Fruit fly (Drosophila melanogaster): ENCODE data around the gene jar.

The jar gene

dm6 chr3R:24276104-24277008, 5.3 kb upstream of the jar start, which contains the start of gene Orct (continued):
- peak; percentile 88 for TF ChIP-seq CG7556 (GFP tag; optimal IDR thresholded peaks at IDR 0.05)
- no peak for TF ChIP-seq Awh (GFP tag; IDR thresholded peaks at IDR 0.05)
- TF ChIP-seq sisA (GFP tag; IDR thresholded peaks at IDR 0.05), result peak; percentile 44
- no peak for TF ChIP-seq CG32767 (GFP tag; IDR thresholded peaks at IDR 0.05)
- TF ChIP-seq CG4854 (GFP tag; optimal IDR thresholded peaks at IDR 0.05), result peak; percentile 42
- TF ChIP-seq CG8388 (GFP tag; optimal IDR thresholded peaks at IDR 0.05), result peak; percentile 64
- TF ChIP-seq ems (GFP tag; optimal IDR thresholded peaks at IDR 0.05), result peak; percentile 37
- peak; percentile 40 for TF ChIP-seq her (GFP tag; optimal IDR thresholded peaks at IDR 0.05)
- no peak for TF ChIP-seq bbx (GFP tag; IDR thresholded peaks at IDR 0.05; ENCODE audit: partially characterized antibody)
- TF ChIP-seq CG6654 (GFP tag; optimal IDR thresholded peaks at IDR 0.05), result peak; percentile 70
- TF ChIP-seq CG10321 (GFP tag; IDR thresholded peaks at IDR 0.05), result no peak
- 0 out of 2 replicates have a peak, but pooled peaks have one; percentile 46 for TF ChIP-seq chm (GFP tag; IDR thresholded peaks at IDR 0.05)
- TF ChIP-seq jing (GFP tag; optimal IDR thresholded peaks at IDR 0.05), result no peak
- peak; percentile 73 for TF ChIP-seq CG9437 (GFP tag; optimal IDR thresholded peaks at IDR 0.05)
- TF ChIP-seq Lpt (GFP tag; optimal IDR thresholded peaks at IDR 0.05), result no peak
- TF ChIP-seq CG43689 (GFP tag; IDR thresholded peaks at IDR 0.05), result 0 out of 2 replicates have a peak, but pooled peaks have one; percentile 24
- TF ChIP-seq Xrp1 (GFP tag; IDR thresholded peaks at IDR 0.05), result peak; percentile 49
- no peak for TF ChIP-seq aop (GFP tag; IDR thresholded peaks at IDR 0.05)
- no peak for TF ChIP-seq Doc3 (GFP tag; IDR thresholded peaks at IDR 0.05; ENCODE audit: partially characterized antibody)
- peak; percentile 92 for TF ChIP-seq CG2120 (GFP tag; optimal IDR thresholded peaks at IDR 0.05)
- TF ChIP-seq sr (GFP tag; IDR thresholded peaks at IDR 0.05), result no peak
- TF ChIP-seq h (optimal IDR thresholded peaks at IDR 0.05), result no peak
- TF ChIP-seq crp (GFP tag; optimal IDR thresholded peaks at IDR 0.05), result peak in 1 of 2 experiments; percentile 36
- 0 out of 2 replicates have a peak, but pooled peaks have one; percentile 19 for TF ChIP-seq Poxn (GFP tag; IDR thresholded peaks at IDR 0.05)
- TF ChIP-seq ase (GFP tag; IDR thresholded peaks at IDR 0.05), result 0 out of 3 replicates have a peak, but pooled peaks have one; percentile 48
- TF ChIP-seq fu2 (GFP tag; optimal IDR thresholded peaks at IDR 0.05), result peak; percentile 65
- peak; percentile 45 for TF ChIP-seq ewg (GFP tag; optimal IDR thresholded peaks at IDR 0.05)
- TF ChIP-seq org-1 (GFP tag; optimal IDR thresholded peaks at IDR 0.05), result peak; percentile 80
- TF ChIP-seq gro (GFP tag; optimal IDR thresholded peaks at IDR 0.05), result peak; percentile 53
- peak; percentile 2 for TF ChIP-seq luna (GFP tag; optimal IDR thresholded peaks at IDR 0.05)
- peak in 1 of 3 experiments; percentile 62 for TF ChIP-seq lola (GFP tag; optimal IDR thresholded peaks at IDR 0.05)
- TF ChIP-seq CG4282 (GFP tag; optimal IDR thresholded peaks at IDR 0.05), result no peak
- peak; percentile 77 for TF ChIP-seq CG6765 (GFP tag; optimal IDR thresholded peaks at IDR 0.05)
- peak; percentile 77 for TF ChIP-seq CG6854 (GFP tag; optimal IDR thresholded peaks at IDR 0.05)
- TF ChIP-seq fd64A (GFP tag; optimal IDR thresholded peaks at IDR 0.05), result no peak
- peak; percentile 4; the same call in 1 of the 2 replicates for TF ChIP-seq sim (GFP tag; IDR thresholded peaks at IDR 0.05)
- no peak for TF ChIP-seq BEAF-32 (GFP tag; optimal IDR thresholded peaks at IDR 0.05)
- no peak for TF ChIP-seq CG4360 (GFP tag; IDR thresholded peaks at IDR 0.05)
- TF ChIP-seq Sin3A (optimal IDR thresholded peaks at IDR 0.05), result no peak
- peak; percentile 61 for TF ChIP-seq Deaf1 (tag; optimal IDR thresholded peaks at IDR 0.05)
- TF ChIP-seq CG9817 (tag; optimal IDR thresholded peaks at IDR 0.05), result peak; percentile 68
- peak; percentile 73 for TF ChIP-seq Jarid2 (GFP tag; optimal IDR thresholded peaks at IDR 0.05)
- TF ChIP-seq CG13123 (GFP tag; optimal IDR thresholded peaks at IDR 0.05), result no peak
- TF ChIP-seq HHEX (GFP tag; optimal IDR thresholded peaks at IDR 0.05), result peak; percentile 85
- TF ChIP-seq Oli (tag; optimal IDR thresholded peaks at IDR 0.05), result peak; percentile 82
- TF ChIP-seq psq (GFP tag; optimal IDR thresholded peaks at IDR 0.05), result peak; percentile 8
- TF ChIP-seq CG4820 (GFP tag; optimal IDR thresholded peaks at IDR 0.05), result peak; percentile 45
- TF ChIP-seq knrl (GFP tag; IDR thresholded peaks at IDR 0.05; ENCODE audit: partially characterized antibody), result no peak
- peak; percentile 70 for TF ChIP-seq tgo (GFP tag; IDR thresholded peaks at IDR 0.05)

Measured in whole organism, embryonic.